Fruit fly (Drosophila melanogaster) whole organism, wandering third instar larva: ENCODE data around the gene v.
"Not testable (repeated sequence)": the region's sequence is repeated elsewhere in the genome, so short reads cannot be mapped to it uniquely, and the experiment has no call there.

Source experiments
- CG32264 ChIP-seq: fragments of 200-800 bp; sonication (Bioruptor generic); optimal IDR thresholded peaks from 2 replicates; lab custom pipeline; 2016; ENCODE audit warnings: missing biosample characterization, missing genetic modification characterization
- CG9705 ChIP-seq: fragments of 200-800 bp; sonication (Bioruptor generic); optimal IDR thresholded peaks from 2 replicates; lab custom pipeline; 2018; ENCODE audit warnings: missing biosample characterization, mild to moderate bottlenecking, missing genetic modification characterization
- CrebA ChIP-seq: fragments of 200-800 bp; sonication (Bioruptor generic); optimal IDR thresholded peaks from 2 replicates; lab custom pipeline; 2016; ENCODE audit warnings: missing biosample characterization, mild to moderate bottlenecking, missing genetic modification characterization, borderline replicate concordance
- GATAd ChIP-seq: sonication (Bioruptor generic); optimal IDR thresholded peaks from 2 replicates; lab custom pipeline; 2016; ENCODE audit warnings: missing biosample characterization, missing genetic modification characterization
- HLH106 ChIP-seq: fragments of 200-800 bp; optimal IDR thresholded peaks from 3 replicates; lab custom pipeline; 2019; ENCODE audit warnings: missing biosample characterization, mild to moderate bottlenecking, missing genetic modification characterization, moderate library complexity
- Hr83 ChIP-seq: fragments of 200-300 bp; sonication (Bioruptor generic); optimal IDR thresholded peaks from 2 replicates; lab custom pipeline; 2016; ENCODE audit warnings: missing biosample characterization, mild to moderate bottlenecking, missing genetic modification characterization, moderate library complexity; ENCODE audit not compliant: poor library complexity, severe bottlenecking
- Jra ChIP-seq: sonication (Bioruptor generic); optimal IDR thresholded peaks from 2 replicates; lab custom pipeline; 2016; ENCODE audit warnings: missing biosample characterization, missing genetic modification characterization
- Mio ChIP-seq: sonication (Bioruptor generic); optimal IDR thresholded peaks from 2 replicates; lab custom pipeline; 2016; ENCODE audit warnings: missing biosample characterization, missing genetic modification characterization
- Myc ChIP-seq: fragments of >200 bp; optimal IDR thresholded peaks from 2 replicates; lab custom pipeline; 2017
- N ChIP-seq: fragments of >200 bp; optimal IDR thresholded peaks from 2 replicates; lab custom pipeline; 2018; ENCODE audit warnings: missing biosample characterization, missing external identifiers, missing genetic modification characterization
- OdsH ChIP-seq: fragments of 200-800 bp; sonication (Bioruptor generic); optimal IDR thresholded peaks from 2 replicates; lab custom pipeline; 2016; ENCODE audit warnings: missing biosample characterization, mild to moderate bottlenecking, missing genetic modification characterization
- Vsx2 ChIP-seq: fragments of 200-300, 225-300 bp; sonication (Bioruptor generic); optimal IDR thresholded peaks from 2 replicates; lab custom pipeline; 2018; ENCODE audit warnings: missing biosample characterization, missing genetic modification characterization; ENCODE audit not compliant: partially characterized antibody
- dmrt93B ChIP-seq: fragments of 200-800 bp; sonication (Bioruptor generic); optimal IDR thresholded peaks from 2 replicates; lab custom pipeline; 2018; ENCODE audit warnings: missing biosample characterization, mild to moderate bottlenecking, missing genetic modification characterization
- dsf ChIP-seq: sonication (Bioruptor generic); optimal IDR thresholded peaks from 2 replicates; lab custom pipeline; 2016; ENCODE audit warnings: missing biosample characterization, missing genetic modification characterization, borderline replicate concordance
- ey ChIP-seq: fragments of 200-800 bp; sonication (Bioruptor generic); optimal IDR thresholded peaks from 2 replicates; lab custom pipeline; 2016; ENCODE audit warnings: missing biosample characterization, missing genetic modification characterization
- foxo ChIP-seq, 2 experiments: fragments of 200-800 bp; sonication (Bioruptor generic); optimal IDR thresholded peaks; 2 replicates in 1 of 2; 3 replicates in 1 of 2; lab custom pipeline; 2016 to 2017; ENCODE audit warnings: missing biosample characterization in 2 of 2, missing genetic modification characterization in 2 of 2
- fru ChIP-seq: fragments of 200-800 bp; sonication (Bioruptor generic); optimal IDR thresholded peaks from 3 replicates; lab custom pipeline; 2016; ENCODE audit warnings: missing biosample characterization, mild to moderate bottlenecking, missing genetic modification characterization
- h ChIP-seq: fragments of 200-800 bp; sonication (Bioruptor generic); optimal IDR thresholded peaks from 3 replicates; lab custom pipeline; 2016; ENCODE audit warnings: missing biosample characterization, mild to moderate bottlenecking, missing genetic modification characterization
- jim ChIP-seq: fragments of 175-275, 200-325 bp; sonication (Bioruptor generic); optimal IDR thresholded peaks from 2 replicates; lab custom pipeline; 2016; ENCODE audit warnings: missing biosample characterization, mild to moderate bottlenecking, missing genetic modification characterization
- lola ChIP-seq: fragments of >200 bp; optimal IDR thresholded peaks from 2 replicates; lab custom pipeline; 2017; ENCODE audit warnings: missing biosample characterization, missing genetic modification characterization
- pan ChIP-seq: fragments of >200 bp; optimal IDR thresholded peaks from 2 replicates; lab custom pipeline; 2017
- psq ChIP-seq: fragments of 200-800 bp; sonication (Bioruptor generic); optimal IDR thresholded peaks from 3 replicates; lab custom pipeline; 2017; ENCODE audit warnings: missing biosample characterization, mild to moderate bottlenecking, missing genetic modification characterization, moderate library complexity
- rgr ChIP-seq: fragments of 200-800 bp; sonication (Bioruptor generic); optimal IDR thresholded peaks from 3 replicates; lab custom pipeline; 2016; ENCODE audit warnings: missing biosample characterization, mild to moderate bottlenecking, missing genetic modification characterization
- sage ChIP-seq: fragments of 200-800 bp; sonication (Bioruptor generic); optimal IDR thresholded peaks from 2 replicates; lab custom pipeline; 2016; ENCODE audit warnings: missing biosample characterization, mild to moderate bottlenecking, missing genetic modification characterization
- woc ChIP-seq: sonication (Bioruptor generic); optimal IDR thresholded peaks from 2 replicates; lab custom pipeline; 2016; ENCODE audit warnings: missing biosample characterization, mild to moderate bottlenecking, missing genetic modification characterization

Gene v

DNA sequence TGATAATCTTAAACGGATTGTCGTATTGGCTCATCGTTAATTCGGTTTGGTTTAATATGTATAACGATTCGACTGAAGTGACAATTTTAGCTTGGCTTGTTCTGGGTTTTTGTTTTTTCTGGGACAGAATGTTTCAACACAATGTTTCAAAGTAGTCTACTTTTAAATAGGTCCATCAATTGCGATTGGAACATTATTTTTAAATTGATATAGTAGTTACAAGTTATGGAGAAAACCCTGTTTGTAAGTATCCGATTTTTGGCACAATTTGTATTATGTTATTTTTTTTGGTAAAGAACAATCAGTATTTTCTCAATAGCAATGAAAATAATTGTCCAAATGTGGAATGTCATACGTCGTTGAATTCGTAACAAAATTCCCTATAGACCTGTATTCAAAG lies 27.2 kb downstream of the v start, which contains the start of gene Rab9Fa:
Rab9Fa (minus strand) TSS at position 101 of the 400 bp plus-strand sequence.
- TF ChIP-seq OdsH (GFP tag; lab: Kevin White, UChicago); Hr83 (GFP tag; lab: Kevin White, UChicago); Myc: not testable (repeated sequence)

DNA sequence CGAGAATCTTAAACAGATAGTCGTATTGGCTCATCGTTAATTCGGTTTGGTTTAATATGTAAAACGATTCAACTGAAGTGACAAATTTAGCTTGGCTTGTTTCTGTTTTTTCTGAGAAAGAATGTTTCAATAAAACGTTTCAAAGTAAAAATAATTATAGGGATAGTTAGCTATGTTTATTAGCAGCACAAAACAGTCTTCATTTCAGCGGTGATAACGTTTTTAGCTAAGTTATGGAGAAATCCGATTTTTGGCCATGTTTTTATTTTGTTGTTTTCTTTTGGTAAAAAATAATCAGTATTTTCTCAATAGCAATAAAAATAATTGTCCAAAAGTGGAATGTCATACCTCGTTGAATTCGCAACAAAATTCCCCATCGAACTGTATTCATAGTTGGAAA lies 28.6 kb downstream of the v start, which contains the start of gene Rab9Fb:
Rab9Fb (minus strand) TSS at position 101 of the 400 bp plus-strand sequence.
- TF ChIP-seq Jra (no peak), N (no peak), CG32264 (GFP tag; lab: Kevin White, UChicago) (no peak), Myc (no peak), CG9705 (GFP tag; lab: Kevin White, UChicago) (no peak), jim (no peak), CrebA (GFP tag; lab: Kevin White, UChicago) (no peak), rgr (GFP tag; lab: Kevin White, UChicago) (no peak), fru (GFP tag; lab: Kevin White, UChicago) (no peak), Vsx2 (GFP tag; lab: Kevin White, UChicago) (no peak), psq (GFP tag; lab: Kevin White, UChicago) (no peak), lola (GFP tag; lab: Kevin White, UChicago) (no peak), dmrt93B (GFP tag; lab: Kevin White, UChicago) (no peak)

DNA sequence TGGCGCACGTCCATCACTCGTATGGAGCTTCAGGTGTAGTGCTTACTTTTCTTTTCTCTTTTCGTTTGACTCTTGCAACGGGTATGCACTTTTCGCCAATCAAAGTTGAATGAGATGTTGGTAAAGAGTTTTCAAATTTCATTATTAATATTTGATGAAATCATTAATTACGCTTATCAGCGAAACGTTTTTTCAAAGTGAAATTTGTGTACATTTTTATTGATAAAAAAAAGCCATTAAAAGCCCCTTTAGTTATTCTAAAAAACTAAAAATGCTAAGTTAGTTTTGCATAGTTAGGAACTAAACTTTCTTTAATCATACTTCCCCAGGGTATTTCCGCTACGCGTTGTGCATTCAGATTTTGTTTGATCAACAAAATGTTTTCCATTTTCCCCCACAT lies 29.5 kb downstream of the v start:
- no peak for TF ChIP-seq h (GFP tag; lab: Kevin White, UChicago)
- no peak for TF ChIP-seq fru (GFP tag; lab: Kevin White, UChicago)
- TF ChIP-seq Vsx2 (GFP tag; lab: Kevin White, UChicago) = no peak
- TF ChIP-seq GATAd (GFP tag; lab: Kevin White, UChicago) = no peak
- TF ChIP-seq woc = no peak
- no peak for TF ChIP-seq pan (lab: Kevin White, UChicago)
- TF ChIP-seq ey = no peak
- TF ChIP-seq sage (GFP tag; lab: Kevin White, UChicago) = no peak
- no peak for TF ChIP-seq OdsH (GFP tag; lab: Kevin White, UChicago)
- no peak for TF ChIP-seq CG32264 (GFP tag; lab: Kevin White, UChicago)
- TF ChIP-seq, all 38 proteins: peak for 0

DNA sequence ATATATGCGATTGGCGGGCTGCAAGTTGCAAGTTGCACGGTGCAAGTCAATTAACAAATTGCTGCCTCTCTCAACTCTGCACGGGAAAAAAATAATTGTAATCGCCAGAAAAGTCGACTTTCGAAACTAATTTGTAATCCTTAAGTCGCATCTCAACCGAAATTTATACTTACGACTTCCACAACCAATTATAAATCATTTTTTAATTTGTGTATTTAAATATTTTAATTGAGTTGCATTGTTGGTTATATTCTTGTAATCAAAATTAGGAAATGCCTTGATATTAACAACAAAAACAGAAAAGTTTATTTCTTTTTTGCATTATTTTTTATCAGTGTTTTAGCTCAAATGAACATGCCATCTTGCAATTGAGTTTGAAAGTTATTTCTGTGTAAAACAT lies 36.1 kb downstream of the v start:
- no peak for TF ChIP-seq CG9705 (GFP tag; lab: Kevin White, UChicago)
- TF ChIP-seq dsf = no peak
- no peak for TF ChIP-seq Hr83 (GFP tag; lab: Kevin White, UChicago)
- TF ChIP-seq Mio (GFP tag; lab: Kevin White, UChicago) = no peak

DNA sequence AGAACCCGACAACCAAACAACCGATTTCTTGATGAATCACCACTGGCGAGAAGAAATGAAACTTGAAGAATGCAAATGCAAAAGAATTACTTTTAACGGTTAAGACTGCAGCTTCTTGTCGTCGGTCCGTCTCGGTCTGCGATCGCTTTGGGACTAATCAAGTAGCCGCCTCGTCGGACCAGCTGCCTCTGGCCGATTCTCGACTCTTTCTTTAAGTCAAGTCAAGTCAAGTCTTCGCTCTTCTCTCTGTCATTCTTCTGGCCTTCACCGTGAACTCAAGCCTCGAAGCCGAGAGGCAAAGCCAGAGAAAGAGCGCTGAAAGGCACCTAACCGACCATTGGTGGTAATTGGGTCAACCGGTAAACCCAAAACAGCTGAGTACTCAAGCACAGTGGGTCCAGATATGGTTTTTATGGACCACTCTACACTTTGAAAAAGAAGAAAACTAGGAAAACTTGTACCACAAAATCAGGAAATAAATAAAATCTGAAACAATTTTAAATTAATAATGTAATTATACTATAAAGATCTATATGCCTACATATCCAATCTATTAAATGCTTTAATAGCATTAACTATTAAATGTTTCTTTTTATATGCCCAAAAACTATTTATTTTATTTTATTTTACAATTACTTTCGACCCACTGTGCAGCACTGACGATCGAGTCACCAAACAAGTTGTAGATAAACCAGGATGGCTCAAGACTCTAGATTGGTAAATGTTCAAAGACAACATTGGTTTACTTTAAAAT lies 43.4 kb downstream of the v start, which contains the start of gene C901:
C901 (minus strand) TSS at position 157 of the 754 bp plus-strand sequence.
- no peak for TF ChIP-seq HLH106
- peak in 1 of 2 experiments; percentile 4 for TF ChIP-seq foxo (GFP tag; optimal IDR thresholded peaks at IDR 0.05; lab: Kevin White, UChicago)
